Worm (Caenorhabditis elegans): ENCODE measurements around the gene Y25C1A.6.

- TF ChIP-seq egl-27 (tag; optimal IDR thresholded peaks at IDR 0.05) (no peak), aly-2 (tag; optimal IDR thresholded peaks at IDR 0.05) (no peak), ztf-11 (tag; optimal IDR thresholded peaks at IDR 0.05) (no peak), nhr-237 (tag; optimal IDR thresholded peaks at IDR 0.05) (no peak), ceh-16 (tag; optimal IDR thresholded peaks at IDR 0.05) (no peak), elt-2 (tag; optimal IDR thresholded peaks at IDR 0.05) (no peak), ZK546.5 (tag; optimal IDR thresholded peaks at IDR 0.05) (no peak), snpc-4 (tag; optimal IDR thresholded peaks at IDR 0.05) (no peak), elt-1 (tag; optimal IDR thresholded peaks at IDR 0.05) (no peak), tbx-2 (tag; optimal IDR thresholded peaks at IDR 0.05) (no peak), zag-1 (tag; optimal IDR thresholded peaks at IDR 0.05) (no peak), unc-62 (GFP tag; optimal IDR thresholded peaks at IDR 0.05) (no peak), unc-39 (tag; optimal IDR thresholded peaks at IDR 0.05) (no peak)
Observed at ce11 chrII:3100546-3100945, 39.7 kb downstream of the Y25C1A.6 start, which contains the start of gene srg-24.

Data from whole organism, L3 larva.